Fruit fly (Drosophila melanogaster) whole organism, embryonic: ENCODE data around the gene CG13086.

Source experiments
- ATbp ChIP-seq: fragments of 200-800 bp; sonication (Bioruptor generic); optimal IDR thresholded peaks from 2 replicates; lab custom pipeline; 2017; ENCODE audit warnings: missing biosample characterization, mild to moderate bottlenecking, missing genetic modification characterization, missing genetic modification reagents
- Awh ChIP-seq: fragments of 200-800 bp; sonication (Bioruptor generic); IDR thresholded peaks from 2 replicates; pipeline ENCODE4, ENCODE4 v1.3.6; 2022; ENCODE audit warnings: missing biosample characterization, missing genetic modification characterization
- CG10431 ChIP-seq: fragments of 200-800 bp; sonication (Bioruptor generic); optimal IDR thresholded peaks from 3 replicates; lab custom pipeline; 2018; ENCODE audit warnings: missing biosample characterization, mild to moderate bottlenecking, missing genetic modification characterization
- CG10462 ChIP-seq: fragments of 200-800 bp; sonication (Bioruptor generic); optimal IDR thresholded peaks from 2 replicates; lab custom pipeline; 2016; ENCODE audit warnings: missing biosample characterization, missing genetic modification characterization
- CG10654 ChIP-seq: fragments of 200-800 bp; sonication (Bioruptor generic); optimal IDR thresholded peaks from 2 replicates; lab custom pipeline; 2016; ENCODE audit warnings: missing biosample characterization, missing genetic modification characterization
- CG10959 ChIP-seq: fragments of 200-800 bp; sonication (Bioruptor generic); IDR thresholded peaks from 2 replicates; pipeline ENCODE4 v1.3.6; 2022; ENCODE audit warnings: missing biosample characterization, missing genetic modification characterization
- CG11560 ChIP-seq: fragments of 200-800 bp; sonication (Bioruptor generic); IDR thresholded peaks from 3 replicates; pipeline ENCODE4 v1.3.6; 2022; ENCODE audit warnings: missing biosample characterization, missing genetic modification characterization
- CG12391 ChIP-seq: fragments of 200-800 bp; sonication (Bioruptor generic); optimal IDR thresholded peaks from 3 replicates; lab custom pipeline; 2018; ENCODE audit warnings: missing biosample characterization, mild to moderate bottlenecking, missing genetic modification characterization, moderate library complexity
- CG12659 ChIP-seq: fragments of 200-800 bp; sonication (Bioruptor generic); optimal IDR thresholded peaks from 3 replicates; lab custom pipeline; 2017; ENCODE audit warnings: mild to moderate bottlenecking, missing biosample characterization, missing genetic modification reagents, missing genetic modification characterization
- CG18619 ChIP-seq: fragments of 200-800 bp; sonication (Bioruptor generic); optimal IDR thresholded peaks from 3 replicates; lab custom pipeline; 2017; ENCODE audit warnings: missing biosample characterization, mild to moderate bottlenecking, missing genetic modification characterization
- CG18764 ChIP-seq: fragments of 200-800 bp; sonication (Bioruptor generic); optimal IDR thresholded peaks from 3 replicates; lab custom pipeline; 2016; ENCODE audit warnings: missing biosample characterization, missing genetic modification characterization
- CG2120 ChIP-seq: fragments of 200-800 bp; sonication (Bioruptor generic); optimal IDR thresholded peaks from 3 replicates; lab custom pipeline; 2016; ENCODE audit warnings: missing biosample characterization, missing genetic modification characterization
- CG31441 ChIP-seq: fragments of 200-800 bp; sonication (Bioruptor generic); IDR thresholded peaks from 2 replicates; pipeline ENCODE4 v1.3.6; 2022; ENCODE audit warnings: missing biosample characterization, missing genetic modification characterization
- CG32772 ChIP-seq: fragments of 200-800 bp; sonication (Bioruptor generic); IDR thresholded peaks from 2 replicates; pipeline ENCODE4 v1.3.6; 2022; ENCODE audit warnings: missing biosample characterization, missing genetic modification characterization
- CG3407 ChIP-seq: fragments of 200-800 bp; sonication (Bioruptor generic); optimal IDR thresholded peaks from 2 replicates; lab custom pipeline; 2018; ENCODE audit warnings: missing biosample characterization, mild to moderate bottlenecking, missing genetic modification characterization
- CG4707 ChIP-seq: fragments of 200-800 bp; sonication (Bioruptor generic); optimal IDR thresholded peaks from 2 replicates; lab custom pipeline; 2018; ENCODE audit warnings: missing biosample characterization, mild to moderate bottlenecking, missing genetic modification characterization, moderate library complexity
- CG7271 ChIP-seq: fragments of 200-800 bp; sonication (Bioruptor generic); optimal IDR thresholded peaks from 2 replicates; lab custom pipeline; 2018; ENCODE audit warnings: missing biosample characterization, mild to moderate bottlenecking, missing genetic modification characterization, moderate library complexity
- CkIIα-i1 ChIP-seq: fragments of 200-800 bp; sonication (Bioruptor generic); IDR thresholded peaks from 2 replicates; pipeline ENCODE4 v1.3.6; 2022; ENCODE audit warnings: missing biosample characterization, missing genetic modification characterization
- CoRest ChIP-seq: fragments of 200-800 bp; sonication (Bioruptor generic); optimal IDR thresholded peaks from 3 replicates; lab custom pipeline; 2018; ENCODE audit warnings: missing biosample characterization, mild to moderate bottlenecking, missing genetic modification characterization, moderate library complexity
- Dip2 ChIP-seq: fragments of 200-800 bp; sonication (Bioruptor generic); IDR thresholded peaks from 2 replicates; pipeline ENCODE4 v1.3.6; 2022; ENCODE audit warnings: missing biosample characterization, missing genetic modification characterization
- Dref ChIP-seq: fragments of 200-800 bp; sonication (Bioruptor generic); IDR thresholded peaks from 2 replicates; pipeline ENCODE4 v1.3.6; 2022; ENCODE audit warnings: missing biosample characterization, missing genetic modification characterization
- E2f1 ChIP-seq: fragments of 200-800 bp; sonication (Bioruptor generic); IDR thresholded peaks from 2 replicates; pipeline ENCODE4 v1.3.6; 2022; ENCODE audit warnings: missing biosample characterization, missing genetic modification characterization
- ERR ChIP-seq: fragments of 200-800 bp; sonication (Bioruptor generic); optimal IDR thresholded peaks from 2 replicates; lab custom pipeline; 2016; ENCODE audit warnings: missing biosample characterization, missing genetic modification characterization
- Eip74EF ChIP-seq, 2 experiments: fragments of 200-800 bp in 1 of 2; fragments of >200 bp in 1 of 2; sonication (Bioruptor generic) in 1 of 2; optimal IDR thresholded peaks; 2 replicates each; lab custom pipeline; 2017 to 2019; ENCODE audit warnings: missing biosample characterization in 2 of 2, missing genetic modification characterization in 2 of 2, mild to moderate bottlenecking in 1 of 2, moderate library complexity in 1 of 2
- H2.0 ChIP-seq: fragments of 200-800 bp; sonication (Bioruptor generic); IDR thresholded peaks from 2 replicates; pipeline ENCODE4 v1.3.6; 2022; ENCODE audit warnings: missing biosample characterization, missing genetic modification characterization
- HHEX ChIP-seq: fragments of 200-800 bp; sonication (Bioruptor generic); optimal IDR thresholded peaks from 3 replicates; lab custom pipeline; 2017; ENCODE audit warnings: missing biosample characterization, mild to moderate bottlenecking, missing genetic modification characterization, missing genetic modification reagents
- HLHmδ ChIP-seq: fragments of 200-800 bp; sonication (Bioruptor generic); optimal IDR thresholded peaks from 2 replicates; lab custom pipeline; 2018; ENCODE audit warnings: missing biosample characterization, mild to moderate bottlenecking, missing genetic modification characterization, moderate library complexity
- Hmr ChIP-seq: fragments of 200-800 bp; sonication (Bioruptor generic); optimal IDR thresholded peaks from 3 replicates; lab custom pipeline; 2017; ENCODE audit warnings: mild to moderate bottlenecking, missing biosample characterization, missing genetic modification reagents, missing genetic modification characterization
- MBD-R2 ChIP-seq: fragments of 200-800 bp; sonication (Bioruptor generic); IDR thresholded peaks from 2 replicates; pipeline ENCODE4 v1.3.6; 2022; ENCODE audit warnings: missing biosample characterization, missing genetic modification characterization
- Mad ChIP-seq: fragments of 200-800 bp; sonication (Bioruptor generic); optimal IDR thresholded peaks from 2 replicates; lab custom pipeline; 2016; ENCODE audit warnings: missing biosample characterization, missing genetic modification characterization
- Med ChIP-seq: fragments of 200-800 bp; sonication (Bioruptor generic); peaks from one replicate; lab custom pipeline; 2016; ENCODE audit warnings: missing biosample characterization, missing genetic modification characterization, mild to moderate bottlenecking, inconsistent platforms, moderate library complexity
- Nf-YA ChIP-seq: fragments of 200-800 bp; sonication (Bioruptor generic); IDR thresholded peaks from 2 replicates; pipeline ENCODE4 v1.3.6; 2022; ENCODE audit warnings: missing biosample characterization, missing genetic modification characterization
- YL-1 ChIP-seq: fragments of 200-800 bp; sonication (Bioruptor generic); optimal IDR thresholded peaks from 3 replicates; lab custom pipeline; 2017; ENCODE audit warnings: missing biosample characterization, mild to moderate bottlenecking, missing genetic modification characterization
- abd-A ChIP-seq: fragments of 200-800 bp; sonication (Bioruptor generic); optimal IDR thresholded peaks from 3 replicates; lab custom pipeline; 2019; ENCODE audit warnings: missing biosample characterization, mild to moderate bottlenecking, missing genetic modification characterization, moderate library complexity
- ac ChIP-seq: fragments of 200-800 bp; sonication (Bioruptor generic); optimal IDR thresholded peaks from 3 replicates; lab custom pipeline; 2017; ENCODE audit warnings: missing biosample characterization, mild to moderate bottlenecking, missing genetic modification characterization
- ap ChIP-seq: fragments of 200-800 bp; sonication (Bioruptor generic); IDR thresholded peaks from 2 replicates; pipeline ENCODE4 v1.3.6; 2022; ENCODE audit warnings: missing biosample characterization, missing genetic modification characterization
- br ChIP-seq: fragments of >200 bp; optimal IDR thresholded peaks from 2 replicates; lab custom pipeline; 2017
- chinmo ChIP-seq: fragments of 200-800 bp; sonication (Bioruptor generic); IDR thresholded peaks from 4 replicates; pipeline ENCODE4 v1.3.6; 2022; ENCODE audit warnings: missing biosample characterization, missing genetic modification characterization; ENCODE audit not compliant: partially characterized antibody
- dati ChIP-seq: fragments of 200-800 bp; sonication (Bioruptor generic); IDR thresholded peaks from 2 replicates; pipeline ENCODE4 v1.3.6; 2022; ENCODE audit warnings: missing biosample characterization, missing genetic modification characterization
- dimm ChIP-seq: fragments of 200-800 bp; sonication (Bioruptor generic); IDR thresholded peaks from 2 replicates; pipeline ENCODE4 v1.3.6; 2022; ENCODE audit warnings: missing biosample characterization, missing genetic modification characterization
- disco-r ChIP-seq: fragments of 200-800 bp; sonication (Bioruptor generic); optimal IDR thresholded peaks from 2 replicates; lab custom pipeline; 2016; ENCODE audit warnings: missing biosample characterization, missing genetic modification characterization
- dm ChIP-seq: fragments of 200-800 bp; sonication (Bioruptor generic); optimal IDR thresholded peaks from 3 replicates; lab custom pipeline; 2016; ENCODE audit warnings: missing biosample characterization, missing genetic modification characterization
- lbe ChIP-seq: fragments of 200-800 bp; sonication (Bioruptor generic); optimal IDR thresholded peaks from 2 replicates; lab custom pipeline; 2016; ENCODE audit warnings: missing biosample characterization, mild to moderate bottlenecking, missing genetic modification characterization
- nau ChIP-seq: fragments of 200-800 bp; sonication (Bioruptor generic); optimal IDR thresholded peaks from 3 replicates; lab custom pipeline; 2017; ENCODE audit warnings: missing biosample characterization, mild to moderate bottlenecking, missing genetic modification characterization, missing genetic modification reagents
- otp ChIP-seq: fragments of 200-800 bp; sonication (Bioruptor generic); IDR thresholded peaks from 3 replicates; pipeline ENCODE4, ENCODE4 v1.3.6; 2022; ENCODE audit warnings: missing biosample characterization, missing genetic modification characterization
- pnt ChIP-seq: fragments of 200-800 bp; sonication (Bioruptor generic); optimal IDR thresholded peaks from 3 replicates; lab custom pipeline; 2016; ENCODE audit warnings: missing biosample characterization, missing genetic modification characterization
- pum ChIP-seq: fragments of 200-800 bp; sonication (Bioruptor generic); optimal IDR thresholded peaks from 2 replicates; lab custom pipeline; 2016; ENCODE audit warnings: missing biosample characterization, missing genetic modification characterization
- scrt ChIP-seq: fragments of 200-800 bp; sonication (Bioruptor generic); optimal IDR thresholded peaks from 2 replicates; lab custom pipeline; 2018; ENCODE audit warnings: missing biosample characterization, mild to moderate bottlenecking, missing genetic modification characterization, moderate library complexity
- sisA ChIP-seq: fragments of 200-800 bp; sonication (Bioruptor generic); IDR thresholded peaks from 2 replicates; pipeline ENCODE4 v1.3.6; 2022; ENCODE audit warnings: missing biosample characterization, missing genetic modification characterization
- slou ChIP-seq: fragments of 200-800 bp; sonication (Bioruptor generic); optimal IDR thresholded peaks from 3 replicates; lab custom pipeline; 2016; ENCODE audit warnings: missing biosample characterization, missing genetic modification characterization
- ssp ChIP-seq: fragments of 200-800 bp; sonication (Bioruptor generic); IDR thresholded peaks from 2 replicates; pipeline ENCODE4 v1.3.6; 2022; ENCODE audit warnings: missing biosample characterization, missing genetic modification characterization

CG13086 gene

dm6 chr2L:19335052-19335451, 29.1 kb upstream of the CG13086 start (continued):
- TF ChIP-seq CG18619 (GFP tag; lab: Kevin White, UChicago) (peak; percentile 36), dimm (GFP tag; lab: Robert Waterston, UW) (no peak), HLHmδ (no peak), CG18764 (GFP tag; lab: Kevin White, UChicago) (peak; percentile 23), Dref (GFP tag; lab: Robert Waterston, UW) (no peak), chinmo (GFP tag; lab: Robert Waterston, UW) (no peak), br (no peak), CG12659 (GFP tag; lab: Kevin White, UChicago) (peak; percentile 41), CG10959 (GFP tag; lab: Robert Waterston, UW) (peak; percentile 33; the same call in 1 of the 2 replicates), CG2120 (peak; percentile 54), CG10462 (GFP tag; lab: Kevin White, UChicago) (peak; percentile 2), Awh (no peak; the same call in 1 of the 2 replicates), MBD-R2 (GFP tag; lab: Robert Waterston, UW) (no peak), dm (GFP tag; lab: Kevin White, UChicago) (peak; percentile 2), CG11560 (tag; lab: Robert Waterston, UW) (0 out of 3 replicates have a peak, but pooled peaks have one; percentile 11), HHEX (GFP tag; lab: Kevin White, UChicago) (peak; percentile 41), sisA (peak; percentile 36; the same call in 1 of the 2 replicates), Dip2 (GFP tag; lab: Robert Waterston, UW) (no peak), scrt (peak; percentile 27), nau (GFP tag; lab: Kevin White, UChicago) (peak; percentile 37), Nf-YA (GFP tag; lab: Robert Waterston, UW) (no peak), disco-r (GFP tag; lab: Kevin White, UChicago) (no peak), Med (GFP tag; lab: Kevin White, UChicago) (peak; percentile 74), pnt (peak; percentile 32), ssp (GFP tag; lab: Robert Waterston, UW) (peak; percentile 42; the same call in 1 of the 2 replicates), CG10654 (no peak), ac (peak; percentile 27), otp (GFP tag; lab: Robert Waterston, UW) (no peak), CG4707 (no peak), E2f1 (GFP tag; lab: Robert Waterston, UW) (peak; percentile 44), CG32772 (GFP tag; lab: Robert Waterston, UW) (peak; percentile 64), lbe (no peak), ERR (no peak), ap (GFP tag; lab: Robert Waterston, UW) (peak; percentile 40; the same call in 1 of the 2 replicates), Mad (peak; percentile 47), CG7271 (tag; lab: Kevin White, UChicago) (peak; percentile 62), YL-1 (GFP tag; lab: Kevin White, UChicago) (no peak), abd-A (tag; lab: Kevin White, UChicago) (no peak), CG12391 (tag; lab: Kevin White, UChicago) (peak; percentile 65), H2.0 (GFP tag; lab: Robert Waterston, UW) (0 out of 2 replicates have a peak, but pooled peaks have one; percentile 42), CG31441 (GFP tag; lab: Robert Waterston, UW) (peak; percentile 69), Hmr (GFP tag; lab: Kevin White, UChicago) (peak; percentile 69), CoRest (tag; lab: Kevin White, UChicago) (peak; percentile 65), dati (GFP tag; lab: Robert Waterston, UW) (no peak), CG3407 (GFP tag; lab: Kevin White, UChicago) (peak; percentile 31), CkIIα-i1 (GFP tag; lab: Robert Waterston, UW) (no peak), slou (GFP tag; lab: Kevin White, UChicago) (peak; percentile 22), pum (GFP tag; lab: Kevin White, UChicago) (peak; percentile 30), Eip74EF (GFP tag; optimal IDR thresholded peaks at IDR 0.05; lab: Kevin White, UChicago) (no peak), ATbp (GFP tag; lab: Kevin White, UChicago) (peak; percentile 53), CG10431 (GFP tag; lab: Kevin White, UChicago) (no peak)
